Worm (Caenorhabditis elegans) whole organism, late embryonic: Measurements from ENCODE around the gene flp-7.

ENCODE experiments used
- pha-4 ChIP-seq: fragments of 150-350 bp; optimal IDR thresholded peaks from 2 replicates; lab custom pipeline; 2018; ENCODE audit warnings: missing biosample characterization, missing genetic modification reagents, missing genetic modification characterization
- tbx-2 ChIP-seq: sonication (generic microtip); optimal IDR thresholded peaks from 2 replicates; lab custom pipeline; 2016; ENCODE audit warnings: missing genetic modification characterization, missing compliant biosample characterization

DNA sequence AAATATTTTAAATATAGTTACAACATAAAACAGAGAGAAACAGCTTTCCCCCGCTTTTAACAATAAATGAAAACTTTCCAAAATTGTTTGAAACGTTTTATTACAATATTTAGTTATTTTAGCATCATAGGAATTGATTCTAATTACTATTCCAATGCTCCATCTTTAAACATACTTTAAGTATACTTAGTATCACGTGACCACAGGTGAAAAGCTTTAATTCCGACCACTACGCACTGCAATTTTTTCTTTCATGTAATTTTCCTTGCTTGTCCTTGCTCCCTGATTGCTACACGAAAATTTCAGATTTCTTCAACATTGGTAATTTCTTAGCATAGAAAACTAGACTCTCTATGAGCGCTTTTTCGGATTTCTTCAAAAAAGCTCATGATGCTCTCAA lies 11.4 kb downstream of the flp-7 start, which contains the start of gene tbc-16:
- TF ChIP-seq tbx-2 (tag; lab: Kevin White, UChicago) (no peak), pha-4 (tag; lab: Kevin White, UChicago) (no peak)
